Fruit fly (Drosophila melanogaster): ENCODE results near the gene Idh3b.

DNA sequence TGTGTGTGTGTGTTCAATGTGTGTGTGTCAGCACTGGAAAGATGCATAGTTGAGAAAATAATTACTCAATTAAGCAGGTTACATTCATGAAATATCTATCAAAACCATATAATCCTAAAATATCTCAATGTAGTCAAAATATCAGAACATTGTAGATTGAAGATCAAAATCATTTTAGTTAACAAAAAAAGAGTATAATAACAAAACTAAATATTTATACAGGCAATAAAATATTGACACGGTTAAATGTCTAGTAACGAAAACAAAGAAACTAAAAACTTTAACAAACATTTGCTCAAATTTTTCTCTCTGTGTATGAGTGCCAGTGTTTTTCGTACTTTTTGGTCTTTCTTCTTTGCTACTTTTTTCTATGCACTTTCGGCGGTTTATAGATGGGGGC is 20.3 kb downstream of the Idh3b start:
- TF ChIP-seq CG8478 (optimal IDR thresholded peaks at IDR 0.05) (no peak), pan (optimal IDR thresholded peaks at IDR 0.05) (no peak), usp (GFP tag; optimal IDR thresholded peaks at IDR 0.05) (no peak), EcR (GFP tag; optimal IDR thresholded peaks at IDR 0.05) (no peak)
